Worm (Caenorhabditis elegans) whole organism, early embryonic: ENCODE data around the gene sdz-21.

Experiments
- ama-1 ChIP-seq: fragments of 150-350 bp; optimal IDR thresholded peaks from 2 replicates; lab custom pipeline; 2014
- ets-7 ChIP-seq: sonication (generic microtip); optimal IDR thresholded peaks from 2 replicates; lab custom pipeline; 2016; ENCODE audit warnings: missing genotype, missing genetic modification characterization, missing compliant biosample characterization
- tra-4 ChIP-seq: sonication (generic microtip); optimal IDR thresholded peaks from 2 replicates; lab custom pipeline; 2017; ENCODE audit warnings: missing genetic modification characterization, missing compliant biosample characterization

- TF ChIP-seq ama-1 (lab: Kevin White, UChicago), result no peak
- TF ChIP-seq ets-7 (tag; lab: Kevin White, UChicago), result no peak
- TF ChIP-seq tra-4 (tag; lab: Kevin White, UChicago), result no peak
Measured at ce11 chrIII:5691826-5692225, 35.0 kb upstream of the sdz-21 start.
